Fruit fly (Drosophila melanogaster): ENCODE data around the gene RpL7-like.

RpL7-like gene

DNA sequence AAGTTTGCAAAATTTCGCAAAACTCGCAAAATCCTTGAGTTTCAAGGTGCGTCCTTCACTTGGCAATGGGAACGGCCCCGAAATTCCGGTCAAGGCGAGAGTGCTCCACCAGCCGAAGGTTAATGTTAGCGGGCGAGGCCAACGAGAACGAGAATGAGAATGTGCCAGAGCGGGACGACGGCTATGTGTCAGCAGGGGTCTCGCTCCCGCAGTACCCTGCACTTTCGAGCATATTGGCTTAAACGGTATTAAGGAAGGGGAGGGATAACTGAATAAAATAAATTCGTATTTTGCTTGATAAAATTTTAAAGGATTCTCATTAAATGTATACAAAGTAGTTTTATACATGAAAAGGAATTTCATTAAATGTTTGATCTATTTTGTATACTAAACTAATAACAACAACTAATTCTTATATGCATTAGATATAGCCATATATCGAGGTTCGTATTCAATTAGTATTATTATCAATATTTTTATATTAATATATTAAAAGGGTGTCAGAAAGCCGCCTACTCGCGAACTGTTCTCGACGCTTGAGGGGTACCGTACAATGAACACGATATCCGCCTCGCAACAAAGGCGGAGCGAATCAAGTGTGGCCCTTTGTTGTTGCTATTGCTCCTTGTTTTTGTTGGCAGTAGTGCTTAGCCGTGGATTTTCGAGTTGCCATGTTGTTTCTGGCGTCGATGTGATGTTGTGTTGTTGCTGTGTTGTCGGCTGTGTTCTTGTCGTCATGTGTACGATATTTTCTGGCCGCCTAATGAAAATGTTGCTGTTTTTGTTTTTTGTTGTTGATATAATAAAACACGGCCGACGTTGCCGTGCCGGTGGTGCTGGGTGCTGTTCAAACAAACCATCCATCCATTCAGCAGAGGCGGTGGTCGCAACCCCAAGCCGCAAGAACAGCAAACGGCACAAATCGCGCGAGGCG, 49.5 kb upstream of the RpL7-like start (continued):
- TF ChIP-seq hb (GFP tag; IDR thresholded peaks at IDR 0.05; ENCODE audit: partially characterized antibody): no peak
- TF ChIP-seq HLH54F (GFP tag; optimal IDR thresholded peaks at IDR 0.05): peak; percentile 46
- TF ChIP-seq nerfin-2 (GFP tag; IDR thresholded peaks at IDR 0.05; ENCODE audit: partially characterized antibody): no peak
- no peak for TF ChIP-seq CG9932 (GFP tag; IDR thresholded peaks at IDR 0.05)
- no peak for TF ChIP-seq Optix (GFP tag; IDR thresholded peaks at IDR 0.05)
- peak; percentile 97 for TF ChIP-seq CG12659 (GFP tag; optimal IDR thresholded peaks at IDR 0.05)
- TF ChIP-seq Sin3A (optimal IDR thresholded peaks at IDR 0.05): no peak
- no peak for TF ChIP-seq CG4404 (GFP tag; IDR thresholded peaks at IDR 0.05)
- no peak for TF ChIP-seq CG14441 (GFP tag; IDR thresholded peaks at IDR 0.05)
- peak; percentile 24 for TF ChIP-seq Dad (GFP tag; optimal IDR thresholded peaks at IDR 0.05)
- TF ChIP-seq Sry-β (GFP tag; optimal IDR thresholded peaks at IDR 0.05): peak; percentile 39
- no peak for TF ChIP-seq CG6689 (GFP tag; IDR thresholded peaks at IDR 0.05)
- no peak for TF ChIP-seq CG3726 (GFP tag; IDR thresholded peaks at IDR 0.05)
- no peak for TF ChIP-seq Lhr (GFP tag; optimal IDR thresholded peaks at IDR 0.05)
- TF ChIP-seq CG11398 (GFP tag; optimal IDR thresholded peaks at IDR 0.05): no peak
- peak; percentile 35 for TF ChIP-seq CG9609 (GFP tag; optimal IDR thresholded peaks at IDR 0.05)
- no peak for TF ChIP-seq H15 (GFP tag; IDR thresholded peaks at IDR 0.05)
- peak; percentile 56 for TF ChIP-seq sd (tag; optimal IDR thresholded peaks at IDR 0.05)
- no peak for TF ChIP-seq zfh1 (GFP tag; IDR thresholded peaks at IDR 0.05)
- peak; percentile 16 for TF ChIP-seq CG18011 (GFP tag; optimal IDR thresholded peaks at IDR 0.05)
- no peak for TF ChIP-seq sens-2 (GFP tag; IDR thresholded peaks at IDR 0.05)
- no peak for TF ChIP-seq klu (GFP tag; IDR thresholded peaks at IDR 0.05)
- peak; percentile 96 for TF ChIP-seq Hmr (GFP tag; optimal IDR thresholded peaks at IDR 0.05)
- TF ChIP-seq ro (GFP tag; IDR thresholded peaks at IDR 0.05): no peak
- no peak for TF ChIP-seq CG17912 (GFP tag; optimal IDR thresholded peaks at IDR 0.05)
- no peak for TF ChIP-seq Doc2 (GFP tag; IDR thresholded peaks at IDR 0.05)
- no peak for TF ChIP-seq crol (GFP tag; IDR thresholded peaks at IDR 0.05)
- no peak for TF ChIP-seq ham (GFP tag; IDR thresholded peaks at IDR 0.05)
- peak; percentile 77 for TF ChIP-seq CG3065 (GFP tag; optimal IDR thresholded peaks at IDR 0.05)
- TF ChIP-seq CG4328 (GFP tag; optimal IDR thresholded peaks at IDR 0.05): peak; percentile 94
- TF ChIP-seq Fer3 (tag; optimal IDR thresholded peaks at IDR 0.05): peak; percentile 92
- TF ChIP-seq Hsf (GFP tag; optimal IDR thresholded peaks at IDR 0.05): peak; percentile 76
- TF ChIP-seq hth (optimal IDR thresholded peaks at IDR 0.05): no peak
- no peak for TF ChIP-seq ci (GFP tag; IDR thresholded peaks at IDR 0.05)
- TF ChIP-seq CG17328 (GFP tag; IDR thresholded peaks at IDR 0.05): no peak
- peak; percentile 89 for TF ChIP-seq Ets65A (GFP tag)
- no peak for TF ChIP-seq CG34224 (GFP tag; IDR thresholded peaks at IDR 0.05; ENCODE audit: partially characterized antibody)
- peak; percentile 18 for TF ChIP-seq disco-r (GFP tag; optimal IDR thresholded peaks at IDR 0.05)
- TF ChIP-seq p53 (GFP tag; optimal IDR thresholded peaks at IDR 0.05): no peak
- peak; percentile 92 for TF ChIP-seq nerfin-1 (tag; optimal IDR thresholded peaks at IDR 0.05)
- TF ChIP-seq phol (tag; optimal IDR thresholded peaks at IDR 0.05): peak; percentile 97
- TF ChIP-seq prd (optimal IDR thresholded peaks at IDR 0.05): no peak
- no peak for TF ChIP-seq prd (GFP tag; IDR thresholded peaks at IDR 0.05)
- TF ChIP-seq CG14860 (GFP tag; IDR thresholded peaks at IDR 0.05; ENCODE audit: partially characterized antibody): no peak
- TF ChIP-seq Bdp1 (GFP tag; optimal IDR thresholded peaks at IDR 0.05): peak; percentile 39
- TF ChIP-seq sqz (GFP tag; optimal IDR thresholded peaks at IDR 0.05): peak; percentile 81
- no peak for TF ChIP-seq NFAT (GFP tag; IDR thresholded peaks at IDR 0.05)
- TF ChIP-seq cad (GFP tag; optimal IDR thresholded peaks at IDR 0.05): no peak
- peak; percentile 98 for TF ChIP-seq CG2712 (tag; optimal IDR thresholded peaks at IDR 0.05)
- TF ChIP-seq scrt (GFP tag; optimal IDR thresholded peaks at IDR 0.05): no peak
- TF ChIP-seq MESR4 (GFP tag; optimal IDR thresholded peaks at IDR 0.05): no peak

Data from whole organism, embryonic.